Fruit fly (Drosophila melanogaster): ENCODE data around the gene CG12520.

Gene CG12520

DNA sequence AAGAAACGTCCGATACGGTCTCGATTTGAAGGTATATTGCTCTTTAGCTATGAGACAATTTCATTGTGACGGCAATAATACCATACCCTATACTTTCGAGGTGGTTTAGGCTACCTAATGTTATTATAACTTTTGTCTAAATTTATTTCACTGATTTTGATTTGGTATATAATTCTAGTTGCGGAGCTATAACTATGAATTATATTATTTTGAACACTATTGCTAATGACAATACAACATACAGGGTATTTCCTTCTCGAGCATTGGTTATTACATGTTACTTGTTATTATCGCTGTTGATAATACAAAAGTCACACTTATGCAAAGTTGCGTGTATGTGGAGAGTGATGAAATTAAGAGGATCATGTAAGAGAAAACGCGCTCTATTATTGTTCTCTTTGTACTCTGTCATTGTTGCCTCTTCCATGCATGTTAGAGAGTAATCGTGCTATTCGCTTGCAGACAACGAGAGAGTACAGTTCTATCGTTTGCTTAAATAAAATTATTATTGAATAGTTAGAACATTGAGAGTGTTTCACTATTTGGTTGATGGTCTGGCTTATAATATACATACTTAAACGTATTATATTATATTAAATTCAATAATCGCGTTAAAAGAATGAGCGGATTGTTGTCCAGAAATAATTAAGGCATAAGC lies 11.2 kb upstream of the CG12520 start, which contains the start of gene CG32115 (continued):
- TF ChIP-seq CG1647 (GFP tag; optimal IDR thresholded peaks at IDR 0.05) (peak; percentile 91), CG18476 (GFP tag; optimal IDR thresholded peaks at IDR 0.05) (peak; percentile 85), eve (GFP tag; optimal IDR thresholded peaks at IDR 0.05) (peak in 1 of 2 experiments; percentile 46), CG11560 (tag; IDR thresholded peaks at IDR 0.05) (peak; percentile 82), CG11247 (GFP tag; IDR thresholded peaks at IDR 0.05) (peak; percentile 94), her (GFP tag; optimal IDR thresholded peaks at IDR 0.05) (peak; percentile 73), zfh2 (GFP tag; optimal IDR thresholded peaks at IDR 0.05) (peak; percentile 91), CG31441 (GFP tag; IDR thresholded peaks at IDR 0.05) (peak; percentile 92), kni (GFP tag; optimal IDR thresholded peaks at IDR 0.05) (no peak), sob (GFP tag; IDR thresholded peaks at IDR 0.05) (peak; percentile 98), sd (tag; optimal IDR thresholded peaks at IDR 0.05) (no peak), CG10979 (tag; optimal IDR thresholded peaks at IDR 0.05) (no peak), Rx (GFP tag; IDR thresholded peaks at IDR 0.05) (peak; percentile 86), Sry-δ (GFP tag; optimal IDR thresholded peaks at IDR 0.05) (peak; percentile 53), pros (GFP tag; optimal IDR thresholded peaks at IDR 0.05) (no peak), nerfin-1 (tag; optimal IDR thresholded peaks at IDR 0.05) (no peak), sim (GFP tag; IDR thresholded peaks at IDR 0.05) (peak; percentile 80; the same call in 1 of the 2 replicates), lmd (GFP tag; IDR thresholded peaks at IDR 0.05) (peak; percentile 97), Meics (GFP tag; optimal IDR thresholded peaks at IDR 0.05) (peak; percentile 94), exex (tag; optimal IDR thresholded peaks at IDR 0.05) (peak; percentile 89), Dfd (GFP tag; optimal IDR thresholded peaks at IDR 0.05) (no peak), CG1233 (GFP tag; optimal IDR thresholded peaks at IDR 0.05) (peak; percentile 90), ATbp (GFP tag; optimal IDR thresholded peaks at IDR 0.05) (peak; percentile 82), toy (GFP tag; IDR thresholded peaks at IDR 0.05) (peak; percentile 93), CG8478 (optimal IDR thresholded peaks at IDR 0.05) (no peak), danr (GFP tag; IDR thresholded peaks at IDR 0.05) (peak; percentile 93; the same call in 1 of the 2 replicates), Sry-β (GFP tag; optimal IDR thresholded peaks at IDR 0.05) (peak; percentile 27), Hmr (GFP tag; optimal IDR thresholded peaks at IDR 0.05) (peak; percentile 95), CG10321 (GFP tag; IDR thresholded peaks at IDR 0.05) (peak; percentile 70), CG30020 (tag; optimal IDR thresholded peaks at IDR 0.05) (no peak), ham (GFP tag; IDR thresholded peaks at IDR 0.05) (peak; percentile 81; the same call in 1 of the 2 replicates), emc (GFP tag; optimal IDR thresholded peaks at IDR 0.05) (peak; percentile 87), Lim3 (GFP tag; IDR thresholded peaks at IDR 0.05) (peak; percentile 80), Dip3 (GFP tag; optimal IDR thresholded peaks at IDR 0.05) (peak; percentile 95), wek (GFP tag; optimal IDR thresholded peaks at IDR 0.05) (peak; percentile 70), Dbx (GFP tag; IDR thresholded peaks at IDR 0.05) (peak; percentile 97), fd3F (GFP tag; optimal IDR thresholded peaks at IDR 0.05) (peak; percentile 97), bsh (GFP tag; optimal IDR thresholded peaks at IDR 0.05) (peak in 1 of 2 experiments; percentile 95), Myb (GFP tag; optimal IDR thresholded peaks at IDR 0.05) (peak; percentile 71), CG10366 (GFP tag; IDR thresholded peaks at IDR 0.05) (peak; percentile 95), CG30431 (GFP tag; optimal IDR thresholded peaks at IDR 0.05) (peak; percentile 67), CG6683 (GFP tag; optimal IDR thresholded peaks at IDR 0.05) (no peak), CG42726 (GFP tag; IDR thresholded peaks at IDR 0.05; ENCODE audit: partially characterized antibody) (no peak), tgo (GFP tag; IDR thresholded peaks at IDR 0.05) (peak; percentile 96), CG6689 (GFP tag; IDR thresholded peaks at IDR 0.05) (peak; percentile 95), C15 (GFP tag; IDR thresholded peaks at IDR 0.05) (peak; percentile 95), CG6854 (GFP tag; optimal IDR thresholded peaks at IDR 0.05) (peak; percentile 86), oc (tag; optimal IDR thresholded peaks at IDR 0.05) (peak; percentile 92), ems (GFP tag; optimal IDR thresholded peaks at IDR 0.05) (peak; percentile 90), Oli (tag; optimal IDR thresholded peaks at IDR 0.05) (peak; percentile 95)

Measured in whole organism, embryonic.